Fruit fly (Drosophila melanogaster): ENCODE data around the gene CG1910.

CG1910 gene

DNA sequence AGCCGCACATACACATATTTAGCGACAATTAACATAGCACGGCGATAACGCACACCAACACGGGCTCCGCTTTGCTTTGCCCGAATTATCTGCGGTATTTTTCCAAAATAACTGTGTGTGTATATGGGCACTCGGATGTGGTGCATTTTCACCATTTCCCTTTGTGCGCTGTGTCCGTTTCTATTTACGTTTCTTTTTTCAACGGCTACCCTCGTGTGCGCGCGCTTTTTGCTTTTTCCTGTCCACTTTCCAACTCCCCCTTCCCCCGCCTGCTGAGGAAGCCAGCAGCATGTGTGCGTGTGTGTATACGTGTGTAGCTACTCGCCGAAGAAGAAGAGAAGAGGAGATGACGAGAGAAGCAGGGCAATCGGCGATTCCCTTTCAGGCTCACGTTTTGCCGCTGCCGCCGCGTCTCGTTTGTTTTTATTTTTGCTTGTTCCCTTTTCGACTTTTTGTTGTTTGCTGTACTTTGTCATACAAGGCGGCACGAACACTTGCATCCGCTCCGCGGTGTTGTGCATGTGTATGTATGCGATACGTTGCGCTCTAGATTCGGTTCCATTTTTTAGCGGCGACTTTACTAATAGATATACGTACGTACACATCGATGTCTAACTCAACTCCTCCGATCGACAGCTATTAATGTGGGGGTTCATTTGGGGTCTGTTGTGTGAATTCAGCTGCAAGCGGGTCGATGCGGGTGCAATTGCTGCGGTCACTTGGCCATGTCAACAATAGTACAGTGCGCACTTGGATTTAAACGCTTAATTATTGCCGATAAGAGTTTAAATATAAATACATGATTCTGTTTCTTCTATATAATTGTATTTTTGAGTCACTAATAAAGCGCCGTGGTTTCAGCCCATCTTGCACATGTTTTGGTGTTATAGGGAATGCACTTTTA lies 902 bp downstream of the CG1910 start (continued):
- TF ChIP-seq CG11762 (GFP tag; optimal IDR thresholded peaks at IDR 0.05; ENCODE audit: insufficient read depth) (no peak), fd59A (GFP tag; optimal IDR thresholded peaks at IDR 0.05) (no peak), CG1621 (tag; optimal IDR thresholded peaks at IDR 0.05) (peak; percentile 76), CG15336 (GFP tag; IDR thresholded peaks at IDR 0.05) (no peak), CG11294 (GFP tag; IDR thresholded peaks at IDR 0.05) (no peak), eg (GFP tag; IDR thresholded peaks at IDR 0.05) (no peak), cyc (GFP tag; optimal IDR thresholded peaks at IDR 0.05) (no peak), svp (GFP tag) (peak; percentile 63), CG6792 (GFP tag; optimal IDR thresholded peaks at IDR 0.05) (peak; percentile 1), acj6 (GFP tag; optimal IDR thresholded peaks at IDR 0.05) (no peak)

DNA sequence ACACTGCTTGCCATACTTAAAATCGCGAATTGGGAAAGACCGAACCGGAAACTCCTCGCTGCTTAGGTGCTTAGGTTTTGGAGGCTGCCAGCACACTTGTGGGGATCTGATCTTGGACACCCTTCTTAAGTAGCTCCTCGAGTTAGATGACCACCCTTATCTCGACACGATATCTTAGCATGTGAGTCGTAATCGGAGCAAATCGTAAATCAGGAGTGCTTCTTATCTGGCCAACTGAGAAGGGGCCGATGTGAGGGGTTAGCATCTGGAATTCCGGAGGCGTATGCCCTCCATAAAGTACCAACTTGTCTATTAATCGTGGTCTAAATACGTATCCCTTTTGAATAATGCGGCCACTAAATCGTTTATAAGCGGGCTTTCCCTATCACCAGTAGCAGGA lies 7.2 kb downstream of the CG1910 start, which contains the start of gene salt:
Gene salt, minus strand, starts transcription at position 101 of the 400 bp plus-strand sequence.
- TF ChIP-seq Eip93F (GFP tag; optimal IDR thresholded peaks at IDR 0.05) (no peak), CG6163 (GFP tag; IDR thresholded peaks at IDR 0.05) (no peak), salr (GFP tag; optimal IDR thresholded peaks at IDR 0.05) (no peak), cyc (GFP tag; optimal IDR thresholded peaks at IDR 0.05) (no peak), Eip75B (GFP tag; optimal IDR thresholded peaks at IDR 0.05) (no peak), CG3919 (GFP tag; optimal IDR thresholded peaks at IDR 0.05) (no peak), dsx (GFP tag; optimal IDR thresholded peaks at IDR 0.05; ENCODE audit: poor library complexity, severe bottlenecking) (no peak), CG16779 (tag; optimal IDR thresholded peaks at IDR 0.05) (no peak), Hr38 (GFP tag; optimal IDR thresholded peaks at IDR 0.05) (no peak), CG6792 (GFP tag; optimal IDR thresholded peaks at IDR 0.05) (no peak), CG3032 (tag; optimal IDR thresholded peaks at IDR 0.05) (no peak)

DNA sequence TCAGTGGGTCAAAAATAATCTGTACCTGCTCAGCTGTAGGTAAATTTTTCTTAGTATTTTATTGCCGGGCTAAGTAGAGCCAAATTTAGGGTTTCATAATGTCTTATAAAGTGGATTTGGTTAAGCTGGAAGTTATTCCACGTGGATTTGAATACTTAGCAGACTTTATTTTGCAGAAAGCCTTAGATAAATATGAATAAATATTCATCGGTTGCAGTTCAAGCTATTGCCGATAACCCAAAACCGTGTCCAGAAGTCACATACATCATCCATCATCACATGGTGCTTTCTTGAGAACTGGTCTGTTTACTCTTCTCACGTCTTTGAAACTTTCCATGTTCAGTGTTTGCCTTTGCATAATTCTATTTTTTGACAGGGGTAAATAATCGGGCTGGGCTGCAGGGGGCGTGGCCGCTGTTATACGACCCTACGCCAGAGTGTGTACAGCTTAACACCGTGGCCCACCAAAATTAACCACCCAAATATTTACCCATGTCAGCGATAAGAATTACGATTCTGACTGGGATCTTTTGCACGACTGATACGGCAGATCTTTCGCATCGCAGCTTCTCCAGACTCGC lies 11.2 kb downstream of the CG1910 start, which contains the start of gene CG2187:
Gene CG2187, minus strand, starts transcription at position 51 of the 581 bp plus-strand sequence.
- TF ChIP-seq CG3032 (tag; optimal IDR thresholded peaks at IDR 0.05) (no peak), eg (GFP tag; IDR thresholded peaks at IDR 0.05) (no peak), CG8119 (GFP tag; IDR thresholded peaks at IDR 0.05) (no peak), CG16779 (tag; optimal IDR thresholded peaks at IDR 0.05) (no peak), svp (GFP tag) (peak; percentile 71), fd85E (GFP tag; optimal IDR thresholded peaks at IDR 0.05) (no peak), CG31627 (GFP tag; optimal IDR thresholded peaks at IDR 0.05) (no peak), fkh (GFP tag; optimal IDR thresholded peaks at IDR 0.05) (peak; percentile 87), CG15336 (GFP tag; IDR thresholded peaks at IDR 0.05) (no peak)

DNA sequence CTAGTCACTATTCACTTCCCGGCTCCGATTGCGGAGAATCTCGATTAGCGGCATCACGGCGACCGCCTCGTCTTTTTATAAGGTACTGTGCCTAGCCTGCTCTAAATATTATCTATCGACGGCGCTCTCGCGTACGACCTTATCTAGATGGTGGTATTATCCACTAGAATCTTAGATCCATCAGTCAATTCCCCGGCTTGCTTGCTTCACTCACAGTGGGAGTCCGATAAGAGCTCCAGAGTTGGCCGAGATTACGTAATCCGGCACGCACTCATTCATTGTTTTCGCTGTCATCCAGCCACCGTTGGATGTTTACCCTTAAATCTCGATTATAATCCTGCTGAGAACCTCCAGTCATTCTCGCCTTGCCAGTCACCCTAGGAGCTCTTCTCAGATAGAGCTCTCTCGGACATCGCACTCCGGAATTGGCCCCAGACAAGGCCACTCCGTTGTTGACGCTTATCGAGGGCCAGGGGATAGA lies 14.1 kb downstream of the CG1910 start, which contains the start of gene Smvt:
Gene Smvt, minus strand, starts transcription at position 51 of the 481 bp plus-strand sequence.
- no peak for TF ChIP-seq cyc (GFP tag; optimal IDR thresholded peaks at IDR 0.05)
- peak; percentile 7 for TF ChIP-seq fkh (GFP tag; optimal IDR thresholded peaks at IDR 0.05)
- TF ChIP-seq vri (GFP tag; optimal IDR thresholded peaks at IDR 0.05): peak; percentile 49
- no peak for TF ChIP-seq achi (GFP tag; optimal IDR thresholded peaks at IDR 0.05)
- TF ChIP-seq Smox (GFP tag; optimal IDR thresholded peaks at IDR 0.05): no peak
- TF ChIP-seq dsx (GFP tag; optimal IDR thresholded peaks at IDR 0.05; ENCODE audit: poor library complexity, severe bottlenecking): no peak
- no peak for TF ChIP-seq CG31627 (GFP tag; optimal IDR thresholded peaks at IDR 0.05)
- TF ChIP-seq Hr4 (GFP tag; optimal IDR thresholded peaks at IDR 0.05): no peak
- no peak for TF ChIP-seq net (GFP tag; optimal IDR thresholded peaks at IDR 0.05)
- TF ChIP-seq Eip75B (GFP tag; optimal IDR thresholded peaks at IDR 0.05): no peak
- TF ChIP-seq fd85E (GFP tag; optimal IDR thresholded peaks at IDR 0.05): no peak
- no peak for TF ChIP-seq topi (GFP tag; optimal IDR thresholded peaks at IDR 0.05)
- no peak for TF ChIP-seq Met (GFP tag; optimal IDR thresholded peaks at IDR 0.05)
- TF ChIP-seq CG9139 (GFP tag; optimal IDR thresholded peaks at IDR 0.05): no peak
- TF ChIP-seq Sox102F (GFP tag; optimal IDR thresholded peaks at IDR 0.05): no peak
- no peak for TF ChIP-seq salr (GFP tag; optimal IDR thresholded peaks at IDR 0.05)
- no peak for TF ChIP-seq CG11902 (GFP tag; optimal IDR thresholded peaks at IDR 0.05)
- no peak for TF ChIP-seq CG3032 (tag; optimal IDR thresholded peaks at IDR 0.05)

Data from whole organism, prepupa.